Worm (Caenorhabditis elegans) whole organism, early embryonic: ENCODE results near the gene srj-38.

Experiments used
- ama-1 ChIP-seq: fragments of 150-350 bp; optimal IDR thresholded peaks from 2 replicates; lab custom pipeline; 2014
- flt-1 ChIP-seq: fragments of 200-800 bp; sonication (Bioruptor generic); IDR thresholded peaks from 2 replicates; pipeline ENCODE4 v1.3.6; 2022; ENCODE audit warnings: missing genetic modification characterization, missing compliant biosample characterization
- hnd-1 ChIP-seq: sonication (generic microtip); optimal IDR thresholded peaks from 2 replicates; lab custom pipeline; 2016; ENCODE audit warnings: missing genetic modification characterization, missing compliant biosample characterization
- pes-1 ChIP-seq: fragments of 200-800 bp; sonication (Bioruptor generic); IDR thresholded peaks from 2 replicates; pipeline ENCODE4 v1.3.6; 2022; ENCODE audit warnings: missing genetic modification reagents, missing genetic modification characterization, missing compliant biosample characterization
- scrt-1 ChIP-seq: fragments of 200-800 bp; sonication (Bioruptor generic); IDR thresholded peaks from 2 replicates; pipeline ENCODE4 v1.3.6; 2022; ENCODE audit warnings: missing genetic modification characterization, missing compliant biosample characterization
- tbx-37 ChIP-seq: fragments of 200-800 bp; sonication (Bioruptor generic); conservative IDR thresholded peaks from 2 replicates; pipeline ENCODE4 v1.3.6; 2022; ENCODE audit warnings: missing genetic modification reagents, missing genetic modification characterization, missing compliant biosample characterization
- tra-4 ChIP-seq: sonication (generic microtip); optimal IDR thresholded peaks from 2 replicates; lab custom pipeline; 2017; ENCODE audit warnings: missing genetic modification characterization, missing compliant biosample characterization

- TF ChIP-seq scrt-1 (GFP tag; lab: Robert Waterston, UW) (no peak), tra-4 (tag; lab: Kevin White, UChicago) (no peak), hnd-1 (tag; lab: Kevin White, UChicago) (no peak), tbx-37 (GFP tag; lab: Robert Waterston, UW) (no peak), flt-1 (no peak), ama-1 (lab: Kevin White, UChicago) (no peak), pes-1 (GFP tag; lab: Robert Waterston, UW) (no peak)
These were observed 9.3 kb upstream of the srj-38 start, which contains the start of the genes srlf-23 and srlf-20 for ce11 chrV:893437-894018.
